Worm (Caenorhabditis elegans) whole organism, L1 larva: ENCODE data around the gene kin-29.

ENCODE experiments used
- egl-27 ChIP-seq, 2 experiments: fragments of 150-350 bp in 1 of 2; sonication (generic microtip); optimal IDR thresholded peaks; 3 replicates each; lab custom pipeline; 2017 to 2018; ENCODE audit warnings: missing biosample characterization in 2 of 2, missing genetic modification characterization in 2 of 2, missing genetic modification reagents in 2 of 2
- lsy-2 ChIP-seq, 2 experiments: fragments of 150-350 bp; optimal IDR thresholded peaks; 2 replicates each; lab custom pipeline; 2014; ENCODE audit warnings: missing biosample characterization in 2 of 2, missing genetic modification characterization in 2 of 2
- unc-62 ChIP-seq: fragments of 150-350 bp; optimal IDR thresholded peaks from 2 replicates; lab custom pipeline; 2014; ENCODE audit warnings: missing biosample characterization, missing genetic modification reagents, missing genetic modification characterization
- ztf-4 ChIP-seq: fragments of 150-350 bp; optimal IDR thresholded peaks from 2 replicates; lab custom pipeline; 2014; ENCODE audit warnings: missing biosample characterization, missing genetic modification characterization

DNA sequence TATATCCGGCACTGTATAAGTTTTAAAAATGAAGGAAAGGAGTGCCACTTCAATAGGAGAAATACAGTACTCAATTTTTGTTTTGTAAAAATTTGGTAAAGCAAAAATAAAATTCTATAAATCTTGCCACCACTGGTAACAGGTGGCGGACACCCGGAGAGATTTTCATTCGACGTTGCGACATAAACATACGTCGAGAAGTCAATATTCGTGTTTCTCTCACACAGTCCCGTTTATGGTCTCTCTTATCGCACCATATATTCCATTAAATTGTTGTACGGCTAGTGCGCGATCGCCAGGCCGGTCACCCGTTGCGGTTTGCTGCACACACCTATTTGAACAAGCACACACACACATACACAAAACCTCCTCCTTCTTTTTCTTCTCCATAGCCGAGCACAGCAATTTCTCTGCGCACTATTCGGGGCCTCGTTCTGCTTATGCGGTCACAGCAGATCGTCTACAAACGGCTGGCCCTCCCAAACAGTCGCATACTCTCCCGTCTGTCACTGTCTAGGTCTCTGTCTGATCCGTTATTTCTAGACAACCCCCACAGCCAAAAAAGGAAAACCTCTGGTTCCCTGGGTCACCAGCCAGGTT, 48.8 kb upstream of the kin-29 start:
- no peak for TF ChIP-seq ztf-4 (tag; lab: Kevin White, UChicago)
- TF ChIP-seq unc-62 (GFP tag; lab: Kevin White, UChicago) = no peak
- TF ChIP-seq egl-27 (tag; optimal IDR thresholded peaks at IDR 0.05; lab: Kevin White, UChicago) = no peak
- no peak for TF ChIP-seq lsy-2 (tag; optimal IDR thresholded peaks at IDR 0.05; lab: Kevin White, UChicago)
